Fruit fly (Drosophila melanogaster): Measurements from ENCODE around the gene CG43185.

CG43185 gene

DNA sequence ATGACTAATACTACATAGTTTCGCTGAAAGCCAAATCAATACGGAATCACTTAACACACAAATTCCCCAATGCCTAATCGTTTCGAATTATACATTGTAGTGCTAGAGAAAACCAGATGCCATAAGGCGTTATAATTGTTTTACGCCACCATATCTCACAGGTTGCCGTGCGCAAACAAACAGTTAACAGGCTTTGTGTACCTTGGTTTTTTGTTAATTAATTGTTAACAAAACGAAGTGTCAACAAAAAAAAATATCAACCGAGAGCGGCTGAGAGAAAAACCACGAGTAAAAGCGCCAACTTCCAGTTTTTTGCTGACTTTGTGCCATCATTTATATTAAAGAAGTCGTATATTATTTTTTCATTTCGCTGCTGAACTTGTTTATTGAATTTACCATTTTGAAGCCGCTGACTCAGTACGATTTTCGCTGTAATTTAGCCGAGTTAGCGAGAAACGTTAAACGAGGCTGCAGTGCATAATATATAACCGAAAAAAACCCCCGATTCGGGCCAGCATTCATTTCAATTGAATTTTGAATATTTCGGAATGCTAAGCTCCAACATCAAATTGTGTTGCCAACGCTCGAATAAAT is 8.1 kb upstream of the CG43185 start (continued):
- TF ChIP-seq CG10267 (tag; optimal IDR thresholded peaks at IDR 0.05), result no peak
- TF ChIP-seq zf30C (GFP tag; optimal IDR thresholded peaks at IDR 0.05), result no peak
- TF ChIP-seq sug (tag; optimal IDR thresholded peaks at IDR 0.05), result peak; percentile 34
- peak; percentile 73 for TF ChIP-seq CG12071 (GFP tag; optimal IDR thresholded peaks at IDR 0.05)
- TF ChIP-seq btn (GFP tag; optimal IDR thresholded peaks at IDR 0.05), result no peak
- no peak for TF ChIP-seq p53 (GFP tag; optimal IDR thresholded peaks at IDR 0.05)
- TF ChIP-seq HLH54F (GFP tag; optimal IDR thresholded peaks at IDR 0.05), result no peak
- no peak for TF ChIP-seq CG10654 (GFP tag; optimal IDR thresholded peaks at IDR 0.05)
- TF ChIP-seq YL-1 (GFP tag; optimal IDR thresholded peaks at IDR 0.05), result peak; percentile 15
- 0 out of 2 replicates have a peak, but pooled peaks have one; percentile 33 for TF ChIP-seq CG9932 (GFP tag; IDR thresholded peaks at IDR 0.05)
- 0 out of 3 replicates have a peak, but pooled peaks have one; percentile 44 for TF ChIP-seq otp (GFP tag; IDR thresholded peaks at IDR 0.05)
- no peak for TF ChIP-seq bsh (GFP tag; optimal IDR thresholded peaks at IDR 0.05)
- TF ChIP-seq Atf6 (GFP tag; IDR thresholded peaks at IDR 0.05), result peak; percentile 41; the same call in 1 of the 2 replicates
- peak; percentile 40 for TF ChIP-seq CHES-1-like (GFP tag; optimal IDR thresholded peaks at IDR 0.05)
- TF ChIP-seq peb (GFP tag; IDR thresholded peaks at IDR 0.05), result no peak
- peak; percentile 38 for TF ChIP-seq Hey (tag; optimal IDR thresholded peaks at IDR 0.05)
- TF ChIP-seq chif (GFP tag; optimal IDR thresholded peaks at IDR 0.05), result peak in 1 of 2 experiments; percentile 6
- no peak for TF ChIP-seq Taf1 (GFP tag; IDR thresholded peaks at IDR 0.05)
- TF ChIP-seq CG7987 (GFP tag; optimal IDR thresholded peaks at IDR 0.05), result peak; percentile 67
- no peak for TF ChIP-seq CG16779 (GFP tag; IDR thresholded peaks at IDR 0.05)

DNA sequence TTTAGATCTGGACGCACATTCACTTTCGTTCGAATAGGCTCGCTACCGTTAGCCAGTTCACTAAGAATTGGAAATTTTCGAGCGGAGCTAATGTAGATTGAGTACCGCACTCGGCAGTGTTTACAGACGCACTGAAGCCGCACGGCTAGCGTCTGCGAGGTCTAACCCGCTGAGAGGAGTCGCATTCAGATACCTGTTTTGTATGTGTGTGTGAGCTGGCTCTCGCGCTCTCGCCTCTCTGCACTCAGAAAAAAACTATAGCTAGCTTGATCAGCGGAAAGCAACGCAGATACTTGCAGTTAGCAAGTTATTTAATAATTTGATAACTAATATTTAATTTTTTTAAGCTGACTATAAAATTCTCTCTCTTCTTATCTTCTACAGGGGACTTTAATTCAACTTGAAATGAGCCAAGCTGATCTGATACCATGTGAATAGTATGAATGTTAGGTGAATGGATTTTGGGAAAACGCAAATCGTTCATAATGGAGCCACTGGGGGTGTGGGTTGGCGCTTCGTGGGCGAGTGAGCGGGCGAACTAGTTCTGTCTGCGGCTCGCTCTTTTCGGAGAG is 5.2 kb upstream of the CG43185 start, which contains the start of gene rau:
Gene rau, minus strand, starts transcription at position 136 of the 572 bp plus-strand sequence.
- TF ChIP-seq CG14014 (GFP tag; IDR thresholded peaks at IDR 0.05) (peak; percentile 65), dati (GFP tag; IDR thresholded peaks at IDR 0.05) (no peak), cas (GFP tag; IDR thresholded peaks at IDR 0.05) (no peak), CG43689 (GFP tag; IDR thresholded peaks at IDR 0.05) (no peak), Doc3 (GFP tag; IDR thresholded peaks at IDR 0.05; ENCODE audit: partially characterized antibody) (no peak), CG34224 (GFP tag; IDR thresholded peaks at IDR 0.05; ENCODE audit: partially characterized antibody) (no peak), CG16815 (GFP tag; optimal IDR thresholded peaks at IDR 0.05) (peak; percentile 58), Bteb2 (GFP tag; optimal IDR thresholded peaks at IDR 0.05) (peak; percentile 59), jumu (GFP tag; optimal IDR thresholded peaks at IDR 0.05) (no peak), H2.0 (GFP tag; IDR thresholded peaks at IDR 0.05) (peak; percentile 36; the same call in 1 of the 2 replicates), CG14050 (GFP tag; IDR thresholded peaks at IDR 0.05) (no peak; the same call in 2 of the 3 replicates), Med (GFP tag) (peak; percentile 87), Sox100B (GFP tag; optimal IDR thresholded peaks at IDR 0.05) (peak; percentile 80), CG15073 (GFP tag; optimal IDR thresholded peaks at IDR 0.05) (no peak), ara (GFP tag; IDR thresholded peaks at IDR 0.05) (peak; percentile 59; the same call in 1 of the 2 replicates), CG1832 (GFP tag; optimal IDR thresholded peaks at IDR 0.05) (no peak), ssp (GFP tag; IDR thresholded peaks at IDR 0.05) (peak; percentile 46), emc (GFP tag; optimal IDR thresholded peaks at IDR 0.05) (no peak), CG32772 (GFP tag; IDR thresholded peaks at IDR 0.05) (peak; percentile 70), CG2116 (GFP tag; optimal IDR thresholded peaks at IDR 0.05) (peak; percentile 53), Rx (GFP tag; IDR thresholded peaks at IDR 0.05) (peak; percentile 44; the same call in 1 of the 2 replicates), aop (GFP tag; IDR thresholded peaks at IDR 0.05) (peak; percentile 62; the same call in 1 of the 2 replicates), CG13287 (GFP tag; IDR thresholded peaks at IDR 0.05; ENCODE audit: partially characterized antibody) (no peak), Gug (GFP tag; IDR thresholded peaks at IDR 0.05) (peak; percentile 44; the same call in 1 of the 4 replicates), bsh (GFP tag; optimal IDR thresholded peaks at IDR 0.05) (peak; percentile 32 to 62), Drgx (GFP tag; IDR thresholded peaks at IDR 0.05) (peak; percentile 76), CG15514 (GFP tag; optimal IDR thresholded peaks at IDR 0.05) (peak; percentile 98), klu (GFP tag; IDR thresholded peaks at IDR 0.05) (peak; percentile 68; the same call in 1 of the 2 replicates), Deaf1 (tag; optimal IDR thresholded peaks at IDR 0.05) (peak; percentile 55), dan (GFP tag; IDR thresholded peaks at IDR 0.05) (no peak), ewg (GFP tag; optimal IDR thresholded peaks at IDR 0.05) (peak; percentile 60)

Measured in whole organism, embryonic.